Fruit fly (Drosophila melanogaster) whole organism, pupa: ENCODE results near the gene Dip-B.

Experiments used
- CG12605 ChIP-seq: fragments of 200-800 bp; sonication (Bioruptor generic); IDR thresholded peaks from 2 replicates; pipeline ENCODE4 v1.3.6; 2022; ENCODE audit warnings: missing biosample characterization, missing genetic modification characterization
- CG13204 ChIP-seq: fragments of 200-800 bp; sonication (Bioruptor generic); optimal IDR thresholded peaks from 2 replicates; lab custom pipeline; 2018; ENCODE audit warnings: missing biosample characterization, mild to moderate bottlenecking, missing genetic modification characterization, moderate library complexity
- CG14655 ChIP-seq: fragments of 200-800 bp; sonication (Bioruptor generic); optimal IDR thresholded peaks from 3 replicates; lab custom pipeline; 2017; ENCODE audit warnings: mild to moderate bottlenecking, missing biosample characterization, missing genetic modification reagents, missing genetic modification characterization
- CG15710 ChIP-seq: fragments of 200-800 bp; sonication (Bioruptor generic); optimal IDR thresholded peaks from 2 replicates; lab custom pipeline; 2018; ENCODE audit warnings: missing biosample characterization, mild to moderate bottlenecking, missing genetic modification characterization, moderate library complexity
- CG17806 ChIP-seq: fragments of 200-800 bp; sonication (Bioruptor generic); optimal IDR thresholded peaks from 2 replicates; lab custom pipeline; 2018; ENCODE audit warnings: missing biosample characterization, mild to moderate bottlenecking, missing genetic modification characterization, moderate library complexity
- CG32121 ChIP-seq: fragments of 200-800 bp; sonication (Bioruptor generic); IDR thresholded peaks from 2 replicates; pipeline ENCODE4 v1.3.6; 2022; ENCODE audit warnings: missing biosample characterization, missing genetic modification characterization
- CG34367 ChIP-seq: fragments of 200-800 bp; sonication (Bioruptor generic); optimal IDR thresholded peaks from 2 replicates; lab custom pipeline; 2018; ENCODE audit warnings: missing biosample characterization, mild to moderate bottlenecking, missing genetic modification characterization
- CG4496 ChIP-seq: fragments of 200-800 bp; sonication (Bioruptor generic); IDR thresholded peaks from 3 replicates; pipeline ENCODE4 v1.3.6; 2022; ENCODE audit warnings: missing biosample characterization, missing genetic modification characterization
- CG8301 ChIP-seq: fragments of 200-800 bp; sonication (Bioruptor generic); optimal IDR thresholded peaks from 2 replicates; lab custom pipeline; 2018; ENCODE audit warnings: missing biosample characterization, mild to moderate bottlenecking, missing genetic modification characterization
- CG9948 ChIP-seq: fragments of 200-800 bp; sonication (Bioruptor generic); optimal IDR thresholded peaks from 2 replicates; lab custom pipeline; 2018; ENCODE audit warnings: missing biosample characterization, mild to moderate bottlenecking, missing genetic modification characterization, moderate library complexity
- D1 ChIP-seq: fragments of 200-800 bp; sonication (Bioruptor generic); optimal IDR thresholded peaks from 2 replicates; lab custom pipeline; 2018; ENCODE audit warnings: missing biosample characterization, mild to moderate bottlenecking, missing genetic modification characterization, moderate library complexity
- EcR ChIP-seq: fragments of 200-800 bp; sonication (Bioruptor generic); optimal IDR thresholded peaks from 3 replicates; lab custom pipeline; 2019; ENCODE audit warnings: missing biosample characterization, missing genetic modification characterization, mild to moderate bottlenecking, moderate library complexity, missing genetic modification reagents
- Ets98B ChIP-seq: fragments of 200-800 bp; sonication (Bioruptor generic); IDR thresholded peaks from 2 replicates; pipeline ENCODE4 v1.3.6; 2022; ENCODE audit warnings: missing biosample characterization, missing genetic modification characterization
- Pif1A ChIP-seq: fragments of 200-800 bp; sonication (Bioruptor generic); optimal IDR thresholded peaks from 3 replicates; lab custom pipeline; 2016; ENCODE audit warnings: missing biosample characterization, missing genetic modification characterization
- Pif1B ChIP-seq: fragments of 200-800 bp; sonication (Bioruptor generic); optimal IDR thresholded peaks from 3 replicates; lab custom pipeline; 2016; ENCODE audit warnings: missing biosample characterization, missing genetic modification characterization
- Snoo ChIP-seq: fragments of 200-800 bp; sonication (Bioruptor generic); optimal IDR thresholded peaks from 3 replicates; lab custom pipeline; 2017; ENCODE audit warnings: missing biosample characterization, mild to moderate bottlenecking, missing genetic modification characterization, inconsistent platforms
- fd96Ca ChIP-seq: fragments of 200-800 bp; sonication (Bioruptor generic); IDR thresholded peaks from 3 replicates; pipeline ENCODE4 v1.3.6; 2022; ENCODE audit warnings: missing biosample characterization, missing genetic modification characterization
- gl ChIP-seq: fragments of 200-800 bp; sonication (Bioruptor generic); optimal IDR thresholded peaks from 2 replicates; lab custom pipeline; 2018; ENCODE audit warnings: missing biosample characterization, mild to moderate bottlenecking, missing genetic modification characterization
- rn ChIP-seq: fragments of 200-800 bp; sonication (Bioruptor generic); IDR thresholded peaks from 2 replicates; pipeline ENCODE4 v1.3.6; 2022; ENCODE audit warnings: missing biosample characterization, missing genetic modification characterization

Dip-B gene

dm6 chr3R:13782578-13782977 lies 490 bp downstream of the Dip-B start:
- 0 out of 3 replicates have a peak, but pooled peaks have one; percentile 47 for TF ChIP-seq CG4496
- TF ChIP-seq EcR (GFP tag; lab: Kevin White, UChicago): peak; percentile 62
- TF ChIP-seq CG32121: no peak

- TF ChIP-seq Ets98B (no peak), CG13204 (GFP tag; lab: Kevin White, UChicago) (no peak), EcR (GFP tag; lab: Kevin White, UChicago) (no peak), CG12605 (GFP tag; lab: Robert Waterston, UW) (no peak), CG34367 (tag; lab: Kevin White, UChicago) (no peak), Pif1B (GFP tag; lab: Kevin White, UChicago) (no peak), rn (no peak), CG17806 (tag; lab: Kevin White, UChicago) (no peak), Pif1A (GFP tag; lab: Kevin White, UChicago) (no peak)
These were observed 1.3 kb downstream of the Dip-B start for dm6 chr3R:13783397-13783796.

dm6 chr3R:13785895-13786294 lies 3.8 kb downstream of the Dip-B start:
- TF ChIP-seq Pif1B (GFP tag; lab: Kevin White, UChicago) (no peak), rn (no peak), Snoo (tag; lab: Kevin White, UChicago) (no peak), Pif1A (GFP tag; lab: Kevin White, UChicago) (no peak), CG9948 (tag; lab: Kevin White, UChicago) (no peak), CG4496 (0 out of 3 replicates have a peak, but pooled peaks have one; percentile 46)

- TF ChIP-seq Ets98B: no peak
- no peak for TF ChIP-seq Snoo (tag; lab: Kevin White, UChicago)
- TF ChIP-seq D1 (tag; lab: Kevin White, UChicago): no peak
- no peak for TF ChIP-seq Pif1A (GFP tag; lab: Kevin White, UChicago)
- TF ChIP-seq CG14655 (GFP tag; lab: Kevin White, UChicago): peak; percentile 55
- TF ChIP-seq CG32121: no peak
- no peak for TF ChIP-seq gl (tag; lab: Kevin White, UChicago)
- no peak for TF ChIP-seq fd96Ca (GFP tag; lab: Robert Waterston, UW)
These were observed 6.1 kb downstream of the Dip-B start for dm6 chr3R:13788224-13788623.

- TF ChIP-seq Pif1B (GFP tag; lab: Kevin White, UChicago) (no peak), EcR (GFP tag; lab: Kevin White, UChicago) (no peak), gl (tag; lab: Kevin White, UChicago) (peak; percentile 6), fd96Ca (GFP tag; lab: Robert Waterston, UW) (0 out of 3 replicates have a peak, but pooled peaks have one; percentile 16), CG14655 (GFP tag; lab: Kevin White, UChicago) (no peak), CG4496 (no peak), rn (no peak), Pif1A (GFP tag; lab: Kevin White, UChicago) (no peak)
- TF ChIP-seq, all 21 proteins: peak for 2
These were observed 6.6 kb downstream of the Dip-B start for dm6 chr3R:13788672-13789071.

- TF ChIP-seq CG32121 (0 out of 2 replicates have a peak, but pooled peaks have one; percentile 30), EcR (GFP tag; lab: Kevin White, UChicago) (peak; percentile 96), Pif1A (GFP tag; lab: Kevin White, UChicago) (no peak), D1 (tag; lab: Kevin White, UChicago) (no peak), CG34367 (tag; lab: Kevin White, UChicago) (no peak), Ets98B (no peak)
These were observed 7.7 kb downstream of the Dip-B start for dm6 chr3R:13789617-13790277.

dm6 chr3R:13790820-13791219 lies 8.7 kb downstream of the Dip-B start:
- TF ChIP-seq EcR (GFP tag; lab: Kevin White, UChicago) (peak; percentile 90), Snoo (tag; lab: Kevin White, UChicago) (no peak)

- TF ChIP-seq D1 (tag; lab: Kevin White, UChicago): no peak
- TF ChIP-seq CG34367 (tag; lab: Kevin White, UChicago): no peak
- no peak for TF ChIP-seq rn
- TF ChIP-seq CG13204 (GFP tag; lab: Kevin White, UChicago): no peak
- TF ChIP-seq CG17806 (tag; lab: Kevin White, UChicago): no peak
- peak; percentile 80 for TF ChIP-seq Snoo (tag; lab: Kevin White, UChicago)
- TF ChIP-seq Pif1A (GFP tag; lab: Kevin White, UChicago): peak; percentile 43
- TF ChIP-seq CG8301 (tag; lab: Kevin White, UChicago): peak; percentile 20
- no peak for TF ChIP-seq CG15710 (tag; lab: Kevin White, UChicago)
- TF ChIP-seq Ets98B: peak; percentile 48
These were observed 11.3 kb downstream of the Dip-B start for dm6 chr3R:13793105-13793978.
